Comparison of ENCODE assay signal across 1 fruit fly cellular context in genomic region chr3R:15146408-15147037, dm6.
A peak's percentile ranks its signal among the peaks of the same experiment; 100 is the strongest.
TF ChIP-seq lines count a peak whose summit lies in the region.

No protein-coding gene starts in this region.

TF ChIP-seq in whole organism, embryonic, 481 proteins besides CTCF, POLR2A, EP300 and RAD21 (continued from another document):
- TF ChIP-seq ftz-f1 (GFP tag; optimal IDR thresholded peaks at IDR 0.05; lab: Kevin White, UChicago) (peak; percentile 41), CG7556 (GFP tag; optimal IDR thresholded peaks at IDR 0.05; lab: Kevin White, UChicago) (no peak), CG6175 (GFP tag; IDR thresholded peaks at IDR 0.05; lab: Robert Waterston, UW) (peak; percentile 47; the same call in 1 of the 3 replicates), Hr78 (GFP tag; optimal IDR thresholded peaks at IDR 0.05; lab: Kevin White, UChicago) (peak in 1 of 2 experiments; percentile 87), NFAT (GFP tag; IDR thresholded peaks at IDR 0.05; lab: Robert Waterston, UW) (no peak), Pdp1 (GFP tag; optimal IDR thresholded peaks at IDR 0.05; lab: Kevin White, UChicago) (peak in 1 of 2 experiments; percentile 19), CG5953 (GFP tag; IDR thresholded peaks at IDR 0.05; lab: Robert Waterston, UW) (no peak), Dll (GFP tag; IDR thresholded peaks at IDR 0.05; lab: Robert Waterston, UW; ENCODE audit: partially characterized antibody) (0 out of 4 replicates have a peak, but pooled peaks have one; percentile 18), C15 (GFP tag; IDR thresholded peaks at IDR 0.05; lab: Robert Waterston, UW) (no peak), Blimp-1 (GFP tag; optimal IDR thresholded peaks at IDR 0.05; lab: Kevin White, UChicago) (peak; percentile 60), Trl (optimal IDR thresholded peaks at IDR 0.05; lab: Kevin White, UChicago) (peak in 1 of 2 experiments; percentile 64), Trl (GFP tag; optimal IDR thresholded peaks at IDR 0.05; lab: Kevin White, UChicago) (no peak), ERR (GFP tag; optimal IDR thresholded peaks at IDR 0.05; lab: Kevin White, UChicago) (peak; percentile 99), CG15479 (GFP tag; optimal IDR thresholded peaks at IDR 0.05; lab: Kevin White, UChicago) (peak; percentile 82), z (GFP tag; IDR thresholded peaks at IDR 0.05; lab: Robert Waterston, UW) (peak; percentile 49; the same call in 1 of the 3 replicates), cg (GFP tag; optimal IDR thresholded peaks at IDR 0.05; lab: Kevin White, UChicago) (peak; percentile 80), D (optimal IDR thresholded peaks at IDR 0.05; lab: Kevin White, UChicago) (peak; percentile 54), D (GFP tag; optimal IDR thresholded peaks at IDR 0.05; lab: Kevin White, UChicago) (no peak), CG4360 (GFP tag; IDR thresholded peaks at IDR 0.05; lab: Robert Waterston, UW) (peak; percentile 99), CG11696 (GFP tag; IDR thresholded peaks at IDR 0.05; lab: Robert Waterston, UW) (0 out of 2 replicates have a peak, but pooled peaks have one; percentile 11), tna (GFP tag; IDR thresholded peaks at IDR 0.05; lab: Robert Waterston, UW; ENCODE audit: partially characterized antibody) (no peak), pros (GFP tag; optimal IDR thresholded peaks at IDR 0.05; lab: Kevin White, UChicago) (peak; percentile 47), CG8924 (tag; optimal IDR thresholded peaks at IDR 0.05; lab: Kevin White, UChicago) (peak; percentile 45)
TF ChIP-seq in whole organism, embryonic: peak in this region for 26.
